Fruit fly (Drosophila melanogaster) whole organism, embryonic: Measurements from ENCODE around the gene Cyp4ac1.

ENCODE experiments used
- Blimp-1 ChIP-seq: fragments of 200-800 bp; sonication (Bioruptor generic); optimal IDR thresholded peaks from 3 replicates; lab custom pipeline; 2018; ENCODE audit warnings: missing biosample characterization, missing genetic modification characterization, mild to moderate bottlenecking, moderate library complexity, missing genetic modification reagents
- Bteb2 ChIP-seq: fragments of 200-800 bp; sonication (Bioruptor generic); optimal IDR thresholded peaks from 2 replicates; lab custom pipeline; 2016; ENCODE audit warnings: missing biosample characterization, missing genetic modification characterization
- CG10959 ChIP-seq: fragments of 200-800 bp; sonication (Bioruptor generic); IDR thresholded peaks from 2 replicates; pipeline ENCODE4 v1.3.6; 2022; ENCODE audit warnings: missing biosample characterization, missing genetic modification characterization
- CG10979 ChIP-seq: fragments of 200-800 bp; sonication (Bioruptor generic); optimal IDR thresholded peaks from 2 replicates; lab custom pipeline; 2018; ENCODE audit warnings: missing biosample characterization, mild to moderate bottlenecking, missing genetic modification characterization, moderate library complexity
- CG12236 ChIP-seq: fragments of 200-800 bp; sonication (Bioruptor generic); optimal IDR thresholded peaks from 2 replicates; lab custom pipeline; 2016; ENCODE audit warnings: missing biosample characterization, missing genetic modification characterization
- CG12391 ChIP-seq: fragments of 200-800 bp; sonication (Bioruptor generic); optimal IDR thresholded peaks from 3 replicates; lab custom pipeline; 2018; ENCODE audit warnings: missing biosample characterization, mild to moderate bottlenecking, missing genetic modification characterization, moderate library complexity
- CG13287 ChIP-seq: fragments of 200-800 bp; sonication (Bioruptor generic); IDR thresholded peaks from 2 replicates; pipeline ENCODE4 v1.3.6; 2022; ENCODE audit warnings: missing biosample characterization, missing genetic modification characterization; ENCODE audit not compliant: partially characterized antibody
- CG14710 ChIP-seq: fragments of 200-800 bp; sonication (Bioruptor generic); optimal IDR thresholded peaks from 3 replicates; lab custom pipeline; 2019; ENCODE audit warnings: missing biosample characterization, mild to moderate bottlenecking, missing genetic modification characterization, moderate library complexity
- CG15011 ChIP-seq: fragments of 200-800 bp; sonication (Bioruptor generic); optimal IDR thresholded peaks from 3 replicates; lab custom pipeline; 2018; ENCODE audit warnings: missing biosample characterization, mild to moderate bottlenecking, missing genetic modification characterization
- CG16863 ChIP-seq: fragments of 200-800 bp; sonication (Bioruptor generic); optimal IDR thresholded peaks from 3 replicates; lab custom pipeline; 2016; ENCODE audit warnings: missing biosample characterization, missing genetic modification characterization
- CG17385 ChIP-seq: fragments of 200-800 bp; sonication (Bioruptor generic); optimal IDR thresholded peaks from 3 replicates; lab custom pipeline; 2018; ENCODE audit warnings: missing biosample characterization, mild to moderate bottlenecking, missing genetic modification characterization
- CG17612 ChIP-seq: fragments of 200-800 bp; sonication (Bioruptor generic); IDR thresholded peaks from 2 replicates; pipeline ENCODE4 v1.3.6; 2022; ENCODE audit warnings: missing biosample characterization, missing genetic modification characterization
- CG17829 ChIP-seq: fragments of 200-800 bp; optimal IDR thresholded peaks from 2 replicates; lab custom pipeline; 2019; ENCODE audit warnings: missing biosample characterization, mild to moderate bottlenecking, missing genetic modification characterization, moderate library complexity
- CG18599 ChIP-seq: fragments of 200-800 bp; sonication (Bioruptor generic); optimal IDR thresholded peaks from 3 replicates; lab custom pipeline; 2017; ENCODE audit warnings: missing biosample characterization, missing genetic modification characterization, mild to moderate bottlenecking, moderate library complexity, missing genetic modification reagents
- CG2202 ChIP-seq: fragments of 200-800 bp; sonication (Bioruptor generic); optimal IDR thresholded peaks from 2 replicates; lab custom pipeline; 2018; ENCODE audit warnings: missing biosample characterization, mild to moderate bottlenecking, missing genetic modification characterization
- CG2678 ChIP-seq: fragments of 200-800 bp; sonication (Bioruptor generic); optimal IDR thresholded peaks from 3 replicates; lab custom pipeline; 2019; ENCODE audit warnings: missing biosample characterization, mild to moderate bottlenecking, missing genetic modification characterization, moderate library complexity
- CG30403 ChIP-seq: fragments of 200-800 bp; sonication (Bioruptor generic); optimal IDR thresholded peaks from 3 replicates; lab custom pipeline; 2016; ENCODE audit warnings: missing biosample characterization, missing genetic modification characterization
- CG32767 ChIP-seq: fragments of 200-800 bp; sonication (Bioruptor generic); IDR thresholded peaks from 2 replicates; pipeline ENCODE4 v1.3.6; 2022; ENCODE audit warnings: missing biosample characterization, missing genetic modification characterization
- CG33557 ChIP-seq: fragments of 200-800 bp; sonication (Bioruptor generic); optimal IDR thresholded peaks from 2 replicates; lab custom pipeline; 2019; ENCODE audit warnings: missing biosample characterization, mild to moderate bottlenecking, missing genetic modification characterization, moderate library complexity
- CG4730 ChIP-seq: fragments of 200-800 bp; sonication (Bioruptor generic); IDR thresholded peaks from 2 replicates; pipeline ENCODE4 v1.3.6; 2022; ENCODE audit warnings: missing biosample characterization, missing genetic modification characterization
- CG6254 ChIP-seq: fragments of 200-800 bp; sonication (Bioruptor generic); optimal IDR thresholded peaks from 3 replicates; lab custom pipeline; 2017; ENCODE audit warnings: mild to moderate bottlenecking, missing biosample characterization, missing genetic modification reagents, missing genetic modification characterization
- CG7372 ChIP-seq: fragments of 200-800 bp; sonication (Bioruptor generic); IDR thresholded peaks from 2 replicates; pipeline ENCODE4 v1.3.6; 2022; ENCODE audit warnings: missing biosample characterization, missing genetic modification characterization
- CG7786 ChIP-seq: fragments of 200-800 bp; sonication (Bioruptor generic); optimal IDR thresholded peaks from 2 replicates; lab custom pipeline; 2016; ENCODE audit warnings: missing biosample characterization, missing genetic modification characterization
- CG7928 ChIP-seq: fragments of 200-800 bp; sonication (Bioruptor generic); optimal IDR thresholded peaks from 2 replicates; lab custom pipeline; 2017; ENCODE audit warnings: missing biosample characterization, mild to moderate bottlenecking, missing genetic modification characterization
- CG8281 ChIP-seq: fragments of 200-800 bp; sonication (Bioruptor generic); optimal IDR thresholded peaks from 2 replicates; lab custom pipeline; 2018; ENCODE audit warnings: missing biosample characterization, mild to moderate bottlenecking, missing genetic modification characterization, moderate library complexity
- CkIIα-i1 ChIP-seq: fragments of 200-800 bp; sonication (Bioruptor generic); IDR thresholded peaks from 2 replicates; pipeline ENCODE4 v1.3.6; 2022; ENCODE audit warnings: missing biosample characterization, missing genetic modification characterization
- CoRest ChIP-seq: fragments of 200-800 bp; sonication (Bioruptor generic); optimal IDR thresholded peaks from 3 replicates; lab custom pipeline; 2018; ENCODE audit warnings: missing biosample characterization, mild to moderate bottlenecking, missing genetic modification characterization, moderate library complexity
- Dll ChIP-seq: fragments of 200-800 bp; sonication (Bioruptor generic); IDR thresholded peaks from 4 replicates; pipeline ENCODE4 v1.3.6; 2022; ENCODE audit warnings: missing biosample characterization, missing genetic modification characterization; ENCODE audit not compliant: partially characterized antibody
- Drgx ChIP-seq: fragments of 200-800 bp; sonication (Bioruptor generic); IDR thresholded peaks from 2 replicates; pipeline ENCODE4 v1.3.6; 2022; ENCODE audit warnings: missing biosample characterization, missing genetic modification characterization
- Eip74EF ChIP-seq, 2 experiments: fragments of 200-800 bp in 1 of 2; fragments of >200 bp in 1 of 2; sonication (Bioruptor generic) in 1 of 2; optimal IDR thresholded peaks; 2 replicates each; lab custom pipeline; 2017 to 2019; ENCODE audit warnings: missing biosample characterization in 2 of 2, missing genetic modification characterization in 2 of 2, mild to moderate bottlenecking in 1 of 2, moderate library complexity in 1 of 2
- GATAe ChIP-seq: fragments of 200-800 bp; sonication (Bioruptor generic); conservative IDR thresholded peaks from 2 replicates; pipeline ENCODE4 v1.3.6; 2022; ENCODE audit warnings: missing biosample characterization, missing genetic modification characterization
- Sin3A ChIP-seq: fragments of >200 bp; optimal IDR thresholded peaks from 2 replicates; lab custom pipeline; 2018
- Tbp ChIP-seq: fragments of >200 bp; optimal IDR thresholded peaks from 2 replicates; lab custom pipeline; 2018; ENCODE audit warnings: missing biosample characterization, missing genetic modification characterization
- ash1 ChIP-seq: fragments of 200-800 bp; sonication (Bioruptor generic); optimal IDR thresholded peaks from 2 replicates; lab custom pipeline; 2018; ENCODE audit warnings: missing biosample characterization, mild to moderate bottlenecking, missing genetic modification characterization
- caup ChIP-seq: fragments of 200-800 bp; sonication (Bioruptor generic); optimal IDR thresholded peaks from 3 replicates; lab custom pipeline; 2017; ENCODE audit warnings: missing biosample characterization, mild to moderate bottlenecking, missing genetic modification characterization, moderate library complexity; ENCODE audit not compliant: severe bottlenecking
- dmrt11E ChIP-seq: fragments of 200-800 bp; sonication (Bioruptor generic); optimal IDR thresholded peaks from 3 replicates; lab custom pipeline; 2018; ENCODE audit warnings: missing biosample characterization, mild to moderate bottlenecking, missing genetic modification characterization, moderate library complexity
- fd64A ChIP-seq: fragments of 200-800 bp; sonication (Bioruptor generic); optimal IDR thresholded peaks from 3 replicates; lab custom pipeline; 2018; ENCODE audit warnings: missing biosample characterization, mild to moderate bottlenecking, missing genetic modification characterization
- gce ChIP-seq: fragments of 200-800 bp; sonication (Bioruptor generic); IDR thresholded peaks from 3 replicates; pipeline ENCODE4 v1.3.6; 2022; ENCODE audit warnings: missing biosample characterization, missing genetic modification characterization
- ham ChIP-seq: fragments of 200-800 bp; sonication (Bioruptor generic); IDR thresholded peaks from 2 replicates; pipeline ENCODE4 v1.3.6; 2022; ENCODE audit warnings: missing biosample characterization, missing genetic modification characterization
- nau ChIP-seq: fragments of 200-800 bp; sonication (Bioruptor generic); optimal IDR thresholded peaks from 3 replicates; lab custom pipeline; 2017; ENCODE audit warnings: missing biosample characterization, mild to moderate bottlenecking, missing genetic modification characterization, missing genetic modification reagents
- nmo ChIP-seq: fragments of 200-800 bp; sonication (Bioruptor generic); optimal IDR thresholded peaks from 2 replicates; lab custom pipeline; 2018; ENCODE audit warnings: missing biosample characterization, mild to moderate bottlenecking, missing genetic modification characterization, moderate library complexity
- phol ChIP-seq: fragments of 200-800 bp; sonication (Bioruptor generic); optimal IDR thresholded peaks from 3 replicates; lab custom pipeline; 2018; ENCODE audit warnings: missing biosample characterization, mild to moderate bottlenecking, missing genetic modification characterization, moderate library complexity
- pros ChIP-seq: fragments of 200-800 bp; sonication (Bioruptor generic); optimal IDR thresholded peaks from 3 replicates; lab custom pipeline; 2019; ENCODE audit warnings: missing biosample characterization, mild to moderate bottlenecking, missing genetic modification characterization, moderate library complexity
- slbo ChIP-seq: fragments of 200-800 bp; sonication (Bioruptor generic); IDR thresholded peaks from 2 replicates; pipeline ENCODE4 v1.3.6; 2022; ENCODE audit warnings: missing biosample characterization, missing genetic modification characterization
- unc-4 ChIP-seq: fragments of 200-800 bp; sonication (Bioruptor generic); IDR thresholded peaks from 2 replicates; pipeline ENCODE4 v1.3.6; 2022; ENCODE audit warnings: missing biosample characterization, missing genetic modification characterization; ENCODE audit not compliant: partially characterized antibody
- unpg ChIP-seq: fragments of 200-800 bp; sonication (Bioruptor generic); optimal IDR thresholded peaks from 3 replicates; lab custom pipeline; 2018; ENCODE audit warnings: missing biosample characterization, mild to moderate bottlenecking, missing genetic modification characterization, moderate library complexity
- wek ChIP-seq: fragments of 200-800 bp; sonication (Bioruptor generic); optimal IDR thresholded peaks from 3 replicates; lab custom pipeline; 2018; ENCODE audit warnings: missing biosample characterization, mild to moderate bottlenecking, missing genetic modification characterization, moderate library complexity
- z ChIP-seq: fragments of 200-800 bp; sonication (Bioruptor generic); IDR thresholded peaks from 3 replicates; pipeline ENCODE4 v1.3.6; 2022; ENCODE audit warnings: missing biosample characterization, missing genetic modification characterization
- zf30C ChIP-seq: fragments of 200-800 bp; sonication (Bioruptor generic); optimal IDR thresholded peaks from 3 replicates; lab custom pipeline; 2018; ENCODE audit warnings: missing biosample characterization, mild to moderate bottlenecking, missing genetic modification characterization
- zfh1 ChIP-seq: fragments of 200-800 bp; sonication (Bioruptor generic); IDR thresholded peaks from 3 replicates; pipeline ENCODE4 v1.3.6; 2022; ENCODE audit warnings: missing biosample characterization, missing genetic modification characterization

Gene Cyp4ac1

DNA sequence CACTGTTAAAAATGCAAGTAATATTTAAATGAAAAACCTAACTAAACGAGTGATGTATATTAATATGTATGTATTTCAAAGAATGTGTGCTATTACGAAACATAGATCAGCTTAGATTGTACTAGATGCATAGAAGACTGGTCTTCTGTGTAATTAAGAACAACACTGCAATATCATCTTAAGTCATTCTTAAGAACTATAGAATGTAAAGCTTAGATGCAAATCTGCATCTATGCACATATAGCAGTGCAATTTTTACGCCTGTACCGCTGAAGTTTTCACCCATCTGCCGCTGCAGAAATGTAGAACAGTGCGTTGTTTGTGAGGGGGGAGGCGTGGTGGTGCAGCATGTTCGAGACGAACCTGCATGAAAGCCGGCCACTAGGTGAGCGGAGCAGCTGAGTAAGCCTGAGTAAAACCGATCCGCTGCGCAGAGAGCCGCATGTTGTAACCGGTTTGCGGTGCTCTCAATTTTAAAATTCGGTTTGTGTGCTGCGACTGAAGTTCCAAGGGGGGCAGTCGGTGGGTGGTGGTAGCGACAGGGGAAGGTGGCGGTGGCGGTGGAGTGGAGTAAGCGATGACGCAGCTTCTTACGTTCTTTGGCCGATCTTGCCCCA, 33.0 kb downstream of the Cyp4ac1 start (continued):
- no peak for TF ChIP-seq Tbp
- no peak for TF ChIP-seq CG8281 (tag; lab: Kevin White, UChicago)
- TF ChIP-seq CG10959 (GFP tag; lab: Robert Waterston, UW): no peak
- TF ChIP-seq Sin3A (lab: Kevin White, UChicago): no peak
- TF ChIP-seq z (GFP tag; lab: Robert Waterston, UW): no peak
- no peak for TF ChIP-seq caup
- peak; percentile 72 for TF ChIP-seq Blimp-1
- TF ChIP-seq CG30403 (GFP tag; lab: Kevin White, UChicago): peak; percentile 29
- no peak for TF ChIP-seq wek (GFP tag; lab: Kevin White, UChicago)
- peak; percentile 35 for TF ChIP-seq CoRest (tag; lab: Kevin White, UChicago)
- TF ChIP-seq CG2678 (tag; lab: Kevin White, UChicago): peak; percentile 36
- TF ChIP-seq CG7372 (GFP tag; lab: Robert Waterston, UW): no peak
- TF ChIP-seq CG17829: peak; percentile 16
- TF ChIP-seq Drgx: no peak
- peak; percentile 75 for TF ChIP-seq CG10979 (tag; lab: Kevin White, UChicago)
- TF ChIP-seq CG32767 (GFP tag; lab: Robert Waterston, UW): no peak
- TF ChIP-seq ham (GFP tag; lab: Robert Waterston, UW): no peak
- no peak for TF ChIP-seq CG13287 (GFP tag; lab: Robert Waterston, UW)
- TF ChIP-seq CG18599 (GFP tag; lab: Kevin White, UChicago): no peak
- TF ChIP-seq phol (tag; lab: Kevin White, UChicago): peak; percentile 69
- peak; percentile 44; the same call in 1 of the 3 replicates for TF ChIP-seq zfh1 (GFP tag; lab: Robert Waterston, UW)
- peak; percentile 18 for TF ChIP-seq CG6254 (GFP tag; lab: Kevin White, UChicago)
- TF ChIP-seq GATAe (GFP tag; lab: Robert Waterston, UW): no peak
- TF ChIP-seq CG14710 (tag; lab: Kevin White, UChicago): peak; percentile 61
- no peak for TF ChIP-seq CG33557 (GFP tag; lab: Kevin White, UChicago)
- TF ChIP-seq CG2202 (tag; lab: Kevin White, UChicago): peak; percentile 42
- TF ChIP-seq nau: no peak
- TF ChIP-seq CG17612 (GFP tag; lab: Robert Waterston, UW): no peak
- no peak for TF ChIP-seq CkIIα-i1 (GFP tag; lab: Robert Waterston, UW)
- no peak for TF ChIP-seq CG7928 (GFP tag; lab: Kevin White, UChicago)
- TF ChIP-seq slbo: no peak
- no peak for TF ChIP-seq fd64A (GFP tag; lab: Kevin White, UChicago)
- no peak for TF ChIP-seq CG4730 (GFP tag; lab: Robert Waterston, UW)
- TF ChIP-seq CG17385 (GFP tag; lab: Kevin White, UChicago): no peak
- peak; percentile 14 for TF ChIP-seq dmrt11E (tag; lab: Kevin White, UChicago)
- TF ChIP-seq unpg (GFP tag; lab: Kevin White, UChicago): peak; percentile 11
- no peak for TF ChIP-seq gce (GFP tag; lab: Robert Waterston, UW)
- no peak for TF ChIP-seq CG7786 (GFP tag; lab: Kevin White, UChicago)
- no peak for TF ChIP-seq pros
- TF ChIP-seq CG12236 (GFP tag; lab: Kevin White, UChicago): no peak
- TF ChIP-seq nmo (GFP tag; lab: Kevin White, UChicago): peak; percentile 59
- no peak for TF ChIP-seq Dll (GFP tag; lab: Robert Waterston, UW)
- TF ChIP-seq CG12391 (tag; lab: Kevin White, UChicago): peak; percentile 6
- TF ChIP-seq CG16863 (GFP tag; lab: Kevin White, UChicago): no peak
- no peak for TF ChIP-seq unc-4 (GFP tag; lab: Robert Waterston, UW)
- TF ChIP-seq ash1 (GFP tag; lab: Kevin White, UChicago): no peak
- TF ChIP-seq CG15011 (GFP tag; lab: Kevin White, UChicago): no peak
- TF ChIP-seq Eip74EF (GFP tag; optimal IDR thresholded peaks at IDR 0.05; lab: Kevin White, UChicago): no peak
- TF ChIP-seq zf30C (GFP tag; lab: Kevin White, UChicago): no peak
- no peak for TF ChIP-seq Bteb2 (GFP tag; lab: Kevin White, UChicago)
